Fruit fly (Drosophila melanogaster) whole organism, wandering third instar larva: ENCODE measurements around the gene PH4alphaEFB.

Experiments used
- Abd-B ChIP-seq: fragments of >200 bp; optimal IDR thresholded peaks from 2 replicates; lab custom pipeline; 2017; ENCODE audit warnings: missing biosample characterization, missing genetic modification characterization
- CG32264 ChIP-seq: fragments of 200-800 bp; sonication (Bioruptor generic); optimal IDR thresholded peaks from 2 replicates; lab custom pipeline; 2016; ENCODE audit warnings: missing biosample characterization, missing genetic modification characterization
- CG9705 ChIP-seq: fragments of 200-800 bp; sonication (Bioruptor generic); optimal IDR thresholded peaks from 2 replicates; lab custom pipeline; 2018; ENCODE audit warnings: missing biosample characterization, mild to moderate bottlenecking, missing genetic modification characterization
- CrebA ChIP-seq: fragments of 200-800 bp; sonication (Bioruptor generic); optimal IDR thresholded peaks from 2 replicates; lab custom pipeline; 2016; ENCODE audit warnings: missing biosample characterization, mild to moderate bottlenecking, missing genetic modification characterization, borderline replicate concordance
- Dfd ChIP-seq: fragments of >200 bp; optimal IDR thresholded peaks from 2 replicates; lab custom pipeline; 2017; ENCODE audit warnings: missing biosample characterization, missing genetic modification characterization
- Dif ChIP-seq: fragments of 200-275, 200-300 bp; sonication (Bioruptor generic); optimal IDR thresholded peaks from 2 replicates; lab custom pipeline; 2018; ENCODE audit warnings: missing biosample characterization, missing genetic modification characterization; ENCODE audit not compliant: partially characterized antibody
- GATAd ChIP-seq: sonication (Bioruptor generic); optimal IDR thresholded peaks from 2 replicates; lab custom pipeline; 2016; ENCODE audit warnings: missing biosample characterization, missing genetic modification characterization
- HLH106 ChIP-seq: fragments of 200-800 bp; optimal IDR thresholded peaks from 3 replicates; lab custom pipeline; 2019; ENCODE audit warnings: missing biosample characterization, mild to moderate bottlenecking, missing genetic modification characterization, moderate library complexity
- Hnf4 ChIP-seq: fragments of 200-800 bp; sonication (Bioruptor generic); optimal IDR thresholded peaks from 2 replicates; lab custom pipeline; 2016; ENCODE audit warnings: missing biosample characterization, mild to moderate bottlenecking, missing genetic modification characterization
- Hr78 ChIP-seq: fragments of >200 bp; optimal IDR thresholded peaks from 2 replicates; lab custom pipeline; 2017; ENCODE audit warnings: missing biosample characterization, missing genetic modification characterization
- Hr83 ChIP-seq: fragments of 200-300 bp; sonication (Bioruptor generic); optimal IDR thresholded peaks from 2 replicates; lab custom pipeline; 2016; ENCODE audit warnings: missing biosample characterization, mild to moderate bottlenecking, missing genetic modification characterization, moderate library complexity; ENCODE audit not compliant: poor library complexity, severe bottlenecking
- Jra ChIP-seq: sonication (Bioruptor generic); optimal IDR thresholded peaks from 2 replicates; lab custom pipeline; 2016; ENCODE audit warnings: missing biosample characterization, missing genetic modification characterization
- Mio ChIP-seq: sonication (Bioruptor generic); optimal IDR thresholded peaks from 2 replicates; lab custom pipeline; 2016; ENCODE audit warnings: missing biosample characterization, missing genetic modification characterization
- Myc ChIP-seq: fragments of >200 bp; optimal IDR thresholded peaks from 2 replicates; lab custom pipeline; 2017
- N ChIP-seq: fragments of >200 bp; optimal IDR thresholded peaks from 2 replicates; lab custom pipeline; 2018; ENCODE audit warnings: missing biosample characterization, missing external identifiers, missing genetic modification characterization
- OdsH ChIP-seq: fragments of 200-800 bp; sonication (Bioruptor generic); optimal IDR thresholded peaks from 2 replicates; lab custom pipeline; 2016; ENCODE audit warnings: missing biosample characterization, mild to moderate bottlenecking, missing genetic modification characterization
- Rel ChIP-seq, 2 experiments: fragments of 200-800 bp; sonication (Bioruptor generic) in 1 of 2; optimal IDR thresholded peaks; 2 replicates in 1 of 2; 3 replicates in 1 of 2; lab custom pipeline; 2016 to 2019; ENCODE audit warnings: mild to moderate bottlenecking in 2 of 2, missing biosample characterization in 2 of 2, missing genetic modification characterization in 2 of 2, moderate library complexity in 1 of 2
- Vsx2 ChIP-seq: fragments of 200-300, 225-300 bp; sonication (Bioruptor generic); optimal IDR thresholded peaks from 2 replicates; lab custom pipeline; 2018; ENCODE audit warnings: missing biosample characterization, missing genetic modification characterization; ENCODE audit not compliant: partially characterized antibody
- br ChIP-seq: fragments of 200-800 bp; sonication (Bioruptor generic); optimal IDR thresholded peaks from 2 replicates; lab custom pipeline; 2016; ENCODE audit warnings: missing biosample characterization, missing genetic modification characterization
- brk ChIP-seq: fragments of 200-800 bp; sonication (Bioruptor generic); optimal IDR thresholded peaks from 2 replicates; lab custom pipeline; 2016; ENCODE audit warnings: missing biosample characterization, mild to moderate bottlenecking, missing genetic modification characterization
- dmrt93B ChIP-seq: fragments of 200-800 bp; sonication (Bioruptor generic); optimal IDR thresholded peaks from 2 replicates; lab custom pipeline; 2018; ENCODE audit warnings: missing biosample characterization, mild to moderate bottlenecking, missing genetic modification characterization
- dsf ChIP-seq: sonication (Bioruptor generic); optimal IDR thresholded peaks from 2 replicates; lab custom pipeline; 2016; ENCODE audit warnings: missing biosample characterization, missing genetic modification characterization, borderline replicate concordance
- ey ChIP-seq: fragments of 200-800 bp; sonication (Bioruptor generic); optimal IDR thresholded peaks from 2 replicates; lab custom pipeline; 2016; ENCODE audit warnings: missing biosample characterization, missing genetic modification characterization
- foxo ChIP-seq, 2 experiments: fragments of 200-800 bp; sonication (Bioruptor generic); optimal IDR thresholded peaks; 2 replicates in 1 of 2; 3 replicates in 1 of 2; lab custom pipeline; 2016 to 2017; ENCODE audit warnings: missing biosample characterization in 2 of 2, missing genetic modification characterization in 2 of 2
- fru ChIP-seq: fragments of 200-800 bp; sonication (Bioruptor generic); optimal IDR thresholded peaks from 3 replicates; lab custom pipeline; 2016; ENCODE audit warnings: missing biosample characterization, mild to moderate bottlenecking, missing genetic modification characterization
- h ChIP-seq: fragments of 200-800 bp; sonication (Bioruptor generic); optimal IDR thresholded peaks from 3 replicates; lab custom pipeline; 2016; ENCODE audit warnings: missing biosample characterization, mild to moderate bottlenecking, missing genetic modification characterization
- jim ChIP-seq: fragments of 175-275, 200-325 bp; sonication (Bioruptor generic); optimal IDR thresholded peaks from 2 replicates; lab custom pipeline; 2016; ENCODE audit warnings: missing biosample characterization, mild to moderate bottlenecking, missing genetic modification characterization
- lola ChIP-seq: fragments of >200 bp; optimal IDR thresholded peaks from 2 replicates; lab custom pipeline; 2017; ENCODE audit warnings: missing biosample characterization, missing genetic modification characterization
- pan ChIP-seq: fragments of >200 bp; optimal IDR thresholded peaks from 2 replicates; lab custom pipeline; 2017
- psq ChIP-seq: fragments of 200-800 bp; sonication (Bioruptor generic); optimal IDR thresholded peaks from 3 replicates; lab custom pipeline; 2017; ENCODE audit warnings: missing biosample characterization, mild to moderate bottlenecking, missing genetic modification characterization, moderate library complexity
- rgr ChIP-seq: fragments of 200-800 bp; sonication (Bioruptor generic); optimal IDR thresholded peaks from 3 replicates; lab custom pipeline; 2016; ENCODE audit warnings: missing biosample characterization, mild to moderate bottlenecking, missing genetic modification characterization
- sage ChIP-seq: fragments of 200-800 bp; sonication (Bioruptor generic); optimal IDR thresholded peaks from 2 replicates; lab custom pipeline; 2016; ENCODE audit warnings: missing biosample characterization, mild to moderate bottlenecking, missing genetic modification characterization
- sv ChIP-seq: fragments of 200-800 bp; sonication (Bioruptor generic); optimal IDR thresholded peaks from 3 replicates; lab custom pipeline; 2016; ENCODE audit warnings: missing biosample characterization, missing genetic modification characterization
- usp ChIP-seq: fragments of >200 bp; optimal IDR thresholded peaks from 2 replicates; lab custom pipeline; 2017; ENCODE audit warnings: missing biosample characterization, missing genetic modification characterization
- woc ChIP-seq: sonication (Bioruptor generic); optimal IDR thresholded peaks from 2 replicates; lab custom pipeline; 2016; ENCODE audit warnings: missing biosample characterization, mild to moderate bottlenecking, missing genetic modification characterization

The PH4alphaEFB gene

dm6 chr3R:30518274-30518873 is 52.5 kb downstream of the PH4alphaEFB start:
- TF ChIP-seq GATAd (GFP tag; lab: Kevin White, UChicago) = no peak
- peak; percentile 100 for TF ChIP-seq Dfd (GFP tag; lab: Kevin White, UChicago)

DNA sequence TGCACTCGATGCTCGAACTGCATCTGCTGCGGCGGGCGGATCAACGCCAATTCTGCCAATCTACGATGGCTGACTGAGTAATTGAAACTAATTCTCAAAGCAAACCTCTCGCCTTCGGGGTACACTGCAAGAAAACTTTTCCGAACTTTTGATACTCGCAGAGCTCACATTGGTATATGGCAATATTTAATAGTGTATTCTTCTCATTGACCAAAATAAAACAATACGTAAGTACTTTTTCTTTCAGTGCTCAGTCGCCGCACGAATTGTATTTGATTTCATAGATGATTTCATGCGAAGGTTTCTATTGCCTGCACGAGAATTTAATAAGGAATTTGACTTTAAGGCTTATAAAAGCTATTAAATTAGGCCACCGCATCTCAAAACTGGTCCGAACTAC is 59.8 kb downstream of the PH4alphaEFB start:
- TF ChIP-seq Hr83 (GFP tag; lab: Kevin White, UChicago) = no peak
- no peak for TF ChIP-seq HLH106 (tag; lab: Kevin White, UChicago)
- TF ChIP-seq Vsx2 = no peak
- TF ChIP-seq Abd-B (GFP tag; lab: Kevin White, UChicago) = no peak
- TF ChIP-seq br (GFP tag; lab: Kevin White, UChicago) = no peak
- TF ChIP-seq foxo (GFP tag; optimal IDR thresholded peaks at IDR 0.05; lab: Kevin White, UChicago) = no peak
- TF ChIP-seq psq = no peak
- no peak for TF ChIP-seq woc
- no peak for TF ChIP-seq dmrt93B
- TF ChIP-seq CG32264 (GFP tag; lab: Kevin White, UChicago) = no peak
- no peak for TF ChIP-seq OdsH (GFP tag; lab: Kevin White, UChicago)
- TF ChIP-seq usp = no peak
- no peak for TF ChIP-seq Dfd (GFP tag; lab: Kevin White, UChicago)
- no peak for TF ChIP-seq Mio (GFP tag; lab: Kevin White, UChicago)
- no peak for TF ChIP-seq h (GFP tag; lab: Kevin White, UChicago)
- TF ChIP-seq sage (GFP tag; lab: Kevin White, UChicago) = no peak
- no peak for TF ChIP-seq Hr78
- no peak for TF ChIP-seq Jra (GFP tag; lab: Kevin White, UChicago)
- no peak for TF ChIP-seq ey (GFP tag; lab: Kevin White, UChicago)

- peak; percentile 45 for TF ChIP-seq Rel (GFP tag; optimal IDR thresholded peaks at IDR 0.05; lab: Kevin White, UChicago)
- TF ChIP-seq Rel (tag; optimal IDR thresholded peaks at IDR 0.05; lab: Kevin White, UChicago) = peak; percentile 99
- peak; percentile 42 for TF ChIP-seq jim (GFP tag; lab: Kevin White, UChicago)
- TF ChIP-seq Hnf4 (GFP tag; lab: Kevin White, UChicago) = peak; percentile 0
- no peak for TF ChIP-seq brk (GFP tag; lab: Kevin White, UChicago)
These were observed 61.1 kb downstream of the PH4alphaEFB start, which contains the start of gene jdp for dm6 chr3R:30526799-30527465. jdp (minus strand) TSS chr3R:30527037.

DNA sequence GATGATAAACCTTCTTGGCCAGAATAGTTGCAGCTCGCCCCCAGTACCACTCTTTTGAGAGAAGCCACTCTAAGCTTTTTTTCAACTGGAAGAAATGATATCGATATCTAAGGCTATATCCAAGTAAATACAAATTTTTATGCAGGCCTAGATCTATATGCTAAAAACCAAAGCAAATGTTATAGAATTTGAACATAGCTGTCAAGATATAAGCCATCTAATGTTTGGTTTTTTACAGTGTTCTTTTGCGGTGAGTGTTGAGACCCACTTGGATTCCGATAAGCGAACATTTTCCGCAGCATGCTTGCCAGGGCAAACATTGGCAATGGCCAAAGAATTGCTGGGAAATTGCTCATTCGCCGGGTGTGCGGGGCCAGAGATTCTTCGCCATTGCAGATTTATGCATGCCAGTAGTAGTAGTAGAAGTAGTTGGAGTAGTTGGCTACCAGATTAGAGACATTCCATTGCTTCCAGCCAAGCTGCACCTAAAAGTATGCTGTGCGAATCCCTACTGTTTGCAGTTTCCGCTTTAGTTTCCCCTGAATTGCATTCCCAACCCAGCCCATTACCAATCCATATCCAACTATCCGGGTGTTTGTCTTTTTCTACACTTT is 62.9 kb downstream of the PH4alphaEFB start:
- TF ChIP-seq Abd-B (GFP tag; lab: Kevin White, UChicago) (peak; percentile 36), br (GFP tag; lab: Kevin White, UChicago) (no peak), Hnf4 (GFP tag; lab: Kevin White, UChicago) (no peak), GATAd (GFP tag; lab: Kevin White, UChicago) (no peak), brk (GFP tag; lab: Kevin White, UChicago) (no peak), foxo (GFP tag; optimal IDR thresholded peaks at IDR 0.05; lab: Kevin White, UChicago) (no peak), Dfd (GFP tag; lab: Kevin White, UChicago) (no peak), CG32264 (GFP tag; lab: Kevin White, UChicago) (no peak), Hr78 (no peak), dsf (GFP tag; lab: Kevin White, UChicago) (no peak), OdsH (GFP tag; lab: Kevin White, UChicago) (no peak), fru (GFP tag; lab: Kevin White, UChicago) (no peak), ey (GFP tag; lab: Kevin White, UChicago) (no peak), dmrt93B (no peak), pan (lab: Kevin White, UChicago) (no peak), Vsx2 (no peak), sage (GFP tag; lab: Kevin White, UChicago) (no peak), HLH106 (tag; lab: Kevin White, UChicago) (no peak), lola (GFP tag; lab: Kevin White, UChicago) (peak; percentile 85), Myc (lab: Kevin White, UChicago) (peak; percentile 23), sv (GFP tag; lab: Kevin White, UChicago) (no peak), woc (no peak), N (peak; percentile 67), rgr (GFP tag; lab: Kevin White, UChicago) (no peak), CrebA (GFP tag; lab: Kevin White, UChicago) (no peak), Hr83 (GFP tag; lab: Kevin White, UChicago) (no peak), Jra (GFP tag; lab: Kevin White, UChicago) (no peak), CG9705 (GFP tag; lab: Kevin White, UChicago) (no peak), h (GFP tag; lab: Kevin White, UChicago) (no peak), Dif (GFP tag; lab: Kevin White, UChicago) (no peak), psq (no peak), Rel (GFP tag; optimal IDR thresholded peaks at IDR 0.05; lab: Kevin White, UChicago) (no peak), Rel (tag; optimal IDR thresholded peaks at IDR 0.05; lab: Kevin White, UChicago) (no peak), Mio (GFP tag; lab: Kevin White, UChicago) (no peak)
